Worm (Caenorhabditis elegans) whole organism, L4 larva: ENCODE measurements around the gene srh-217.

Source experiments
- ceh-20 ChIP-seq: fragments of 200-800 bp; sonication (Bioruptor generic); IDR thresholded peaks from 2 replicates; pipeline ENCODE4 v1.3.6; 2022; ENCODE audit warnings: missing genetic modification reagents, missing genetic modification characterization, missing compliant biosample characterization
- ceh-44 ChIP-seq: fragments of 200-800 bp; sonication (Bioruptor generic); IDR thresholded peaks from 2 replicates; pipeline ENCODE4 v1.3.6; 2022; ENCODE audit warnings: missing genetic modification reagents, missing genetic modification characterization, missing compliant biosample characterization
- ceh-82 ChIP-seq: sonication (generic microtip); optimal IDR thresholded peaks from 2 replicates; lab custom pipeline; 2017; ENCODE audit warnings: missing biosample characterization, missing genetic modification characterization
- lin-13 ChIP-seq: fragments of 150-350 bp; optimal IDR thresholded peaks from 2 replicates; lab custom pipeline; 2014; ENCODE audit warnings: missing biosample characterization, missing genetic modification reagents, missing genetic modification characterization
- lin-39 ChIP-seq: fragments of 150-350 bp; optimal IDR thresholded peaks from 2 replicates; lab custom pipeline; 2014; ENCODE audit warnings: missing biosample characterization, missing genetic modification reagents, missing genetic modification characterization
- mdl-1 ChIP-seq, 2 experiments: fragments of 150-350 bp in 1 of 2; sonication (generic microtip) in 1 of 2; optimal IDR thresholded peaks; 2 replicates each; lab custom pipeline; 2014 to 2017; ENCODE audit warnings: missing biosample characterization in 2 of 2, missing genetic modification characterization in 2 of 2
- nhr-10 ChIP-seq: fragments of 150-350 bp; optimal IDR thresholded peaks from 2 replicates; lab custom pipeline; 2014; ENCODE audit warnings: missing biosample characterization, missing genetic modification characterization
- nhr-11 ChIP-seq: fragments of 150-350 bp; optimal IDR thresholded peaks from 2 replicates; lab custom pipeline; 2014; ENCODE audit warnings: missing biosample characterization, missing genetic modification characterization
- nhr-6 ChIP-seq: fragments of 150-350 bp; optimal IDR thresholded peaks from 2 replicates; lab custom pipeline; 2014; ENCODE audit warnings: missing biosample characterization, missing genetic modification characterization
- pqm-1 ChIP-seq: sonication (generic microtip); optimal IDR thresholded peaks from 2 replicates; lab custom pipeline; 2017; ENCODE audit warnings: missing biosample characterization, missing genetic modification characterization
- unc-62 ChIP-seq, 3 experiments: fragments of 150-350 bp in 1 of 3; sonication (generic microtip); optimal IDR thresholded peaks in 2 of 3; peaks in 1 of 3; 1 replicate in 1 of 3; 2 replicates in 2 of 3; lab custom pipeline; 2014 to 2017; ENCODE audit warnings: missing biosample characterization in 3 of 3, missing genetic modification characterization in 3 of 3, missing genetic modification reagents in 3 of 3, missing genotype in 1 of 3
- ztf-11 ChIP-seq: fragments of 150-350 bp; optimal IDR thresholded peaks from 2 replicates; lab custom pipeline; 2014; ENCODE audit warnings: missing biosample characterization, missing genetic modification characterization

ce11 chrV:20234439-20234838 lies 39.1 kb upstream of the srh-217 start:
- TF ChIP-seq nhr-11 (tag; lab: Kevin White, UChicago) (no peak), nhr-10 (tag; lab: Kevin White, UChicago) (no peak), ceh-44 (GFP tag; lab: Robert Waterston, UW) (no peak), lin-13 (GFP tag; lab: Kevin White, UChicago) (no peak), nhr-6 (tag; lab: Kevin White, UChicago) (no peak), ceh-20 (GFP tag; lab: Robert Waterston, UW) (no peak), mdl-1 (tag; optimal IDR thresholded peaks at IDR 0.05; lab: Kevin White, UChicago) (no peak), pqm-1 (tag; lab: Kevin White, UChicago) (no peak), lin-39 (tag; lab: Kevin White, UChicago) (no peak), unc-62 (GFP tag; optimal IDR thresholded peaks at IDR 0.05 in 1 of 2; lab: Kevin White, UChicago) (no peak), unc-62 (tag; optimal IDR thresholded peaks at IDR 0.05; lab: Kevin White, UChicago) (no peak), ceh-82 (tag; lab: Kevin White, UChicago) (no peak), ztf-11 (tag; lab: Kevin White, UChicago) (no peak)
